Fruit fly (Drosophila melanogaster) whole organism, embryonic: Measurements from ENCODE around the gene CG12016.

Source experiments
- Adf1 ChIP-seq: fragments of 200-800 bp; sonication (Bioruptor generic); IDR thresholded peaks from 2 replicates; pipeline ENCODE4 v1.3.6; 2022; ENCODE audit warnings: missing biosample characterization, missing genetic modification characterization
- Antp ChIP-seq: fragments of 200-800 bp; sonication (Bioruptor generic); optimal IDR thresholded peaks from 3 replicates; lab custom pipeline; 2016; ENCODE audit warnings: missing biosample characterization, missing genetic modification characterization
- Atf6 ChIP-seq: fragments of 200-800 bp; sonication (Bioruptor generic); IDR thresholded peaks from 2 replicates; pipeline ENCODE4 v1.3.6; 2022; ENCODE audit warnings: missing biosample characterization, missing genetic modification characterization
- CG11093 ChIP-seq: fragments of 200-800 bp; sonication (Bioruptor generic); IDR thresholded peaks from 3 replicates; pipeline ENCODE4 v1.3.6; 2022; ENCODE audit warnings: missing biosample characterization, missing genetic modification characterization
- CG11504 ChIP-seq: fragments of 200-800 bp; sonication (Bioruptor generic); optimal IDR thresholded peaks from 3 replicates; lab custom pipeline; 2019; ENCODE audit warnings: missing biosample characterization, mild to moderate bottlenecking, missing genetic modification characterization, moderate library complexity
- CG1233 ChIP-seq: fragments of 200-800 bp; sonication (Bioruptor generic); optimal IDR thresholded peaks from 4 replicates; lab custom pipeline; 2018; ENCODE audit warnings: missing biosample characterization, mild to moderate bottlenecking, missing genetic modification characterization
- CG13775 ChIP-seq: fragments of 200-800 bp; sonication (Bioruptor generic); optimal IDR thresholded peaks from 3 replicates; lab custom pipeline; 2017; ENCODE audit warnings: missing biosample characterization, mild to moderate bottlenecking, missing genetic modification characterization
- CG14050 ChIP-seq: fragments of 200-800 bp; sonication (Bioruptor generic); IDR thresholded peaks from 3 replicates; pipeline ENCODE4 v1.3.6; 2022; ENCODE audit warnings: missing biosample characterization, missing genetic modification characterization
- CG1529 ChIP-seq: fragments of 200-800 bp; sonication (Bioruptor generic); optimal IDR thresholded peaks from 3 replicates; lab custom pipeline; 2018; ENCODE audit warnings: missing biosample characterization, missing genetic modification characterization
- CG1647 ChIP-seq: fragments of 200-800 bp; sonication (Bioruptor generic); optimal IDR thresholded peaks from 3 replicates; lab custom pipeline; 2016; ENCODE audit warnings: missing biosample characterization, missing genetic modification characterization
- CG16815 ChIP-seq: fragments of 200-800 bp; sonication (Bioruptor generic); optimal IDR thresholded peaks from 3 replicates; lab custom pipeline; 2017; ENCODE audit warnings: missing biosample characterization, mild to moderate bottlenecking, missing genetic modification characterization
- CG2116 ChIP-seq: fragments of 200-800 bp; sonication (Bioruptor generic); optimal IDR thresholded peaks from 3 replicates; lab custom pipeline; 2018; ENCODE audit warnings: missing biosample characterization, mild to moderate bottlenecking, missing genetic modification characterization
- CG31224 ChIP-seq: fragments of 200-800 bp; sonication (Bioruptor generic); IDR thresholded peaks from 2 replicates; pipeline ENCODE4 v1.3.6; 2022; ENCODE audit warnings: missing biosample characterization, missing genetic modification characterization
- CG32532 ChIP-seq: fragments of 200-800 bp; sonication (Bioruptor generic); IDR thresholded peaks from 2 replicates; pipeline ENCODE4 v1.3.6; 2022; ENCODE audit warnings: missing biosample characterization, missing genetic modification characterization
- CG4730 ChIP-seq: fragments of 200-800 bp; sonication (Bioruptor generic); IDR thresholded peaks from 2 replicates; pipeline ENCODE4 v1.3.6; 2022; ENCODE audit warnings: missing biosample characterization, missing genetic modification characterization
- CG5180 ChIP-seq: fragments of 200-800 bp; sonication (Bioruptor generic); optimal IDR thresholded peaks from 3 replicates; lab custom pipeline; 2017; ENCODE audit warnings: missing biosample characterization, missing genetic modification characterization, mild to moderate bottlenecking, moderate library complexity, missing genetic modification reagents
- CG7372 ChIP-seq: fragments of 200-800 bp; sonication (Bioruptor generic); IDR thresholded peaks from 2 replicates; pipeline ENCODE4 v1.3.6; 2022; ENCODE audit warnings: missing biosample characterization, missing genetic modification characterization
- CG7839 ChIP-seq: fragments of 200-800 bp; sonication (Bioruptor generic); optimal IDR thresholded peaks from 3 replicates; lab custom pipeline; 2018; ENCODE audit warnings: missing biosample characterization, mild to moderate bottlenecking, missing genetic modification characterization, moderate library complexity
- CG7987 ChIP-seq: fragments of 200-800 bp; sonication (Bioruptor generic); optimal IDR thresholded peaks from 2 replicates; lab custom pipeline; 2018; ENCODE audit warnings: missing biosample characterization, mild to moderate bottlenecking, missing genetic modification characterization, moderate library complexity
- CG8281 ChIP-seq: fragments of 200-800 bp; sonication (Bioruptor generic); optimal IDR thresholded peaks from 2 replicates; lab custom pipeline; 2018; ENCODE audit warnings: missing biosample characterization, mild to moderate bottlenecking, missing genetic modification characterization, moderate library complexity
- CG8359 ChIP-seq: fragments of 200-800 bp; sonication (Bioruptor generic); optimal IDR thresholded peaks from 2 replicates; lab custom pipeline; 2017; ENCODE audit warnings: missing biosample characterization, mild to moderate bottlenecking, missing genetic modification characterization, borderline replicate concordance
- CG9215 ChIP-seq: fragments of 200-800 bp; sonication (Bioruptor generic); IDR thresholded peaks from 2 replicates; pipeline ENCODE4 v1.3.6; 2022; ENCODE audit warnings: missing biosample characterization, missing genetic modification characterization
- D19B ChIP-seq: fragments of 200-800 bp; sonication (Bioruptor generic); optimal IDR thresholded peaks from 2 replicates; lab custom pipeline; 2017; ENCODE audit warnings: missing biosample characterization, mild to moderate bottlenecking, missing genetic modification characterization
- Dbx ChIP-seq: fragments of 200-800 bp; sonication (Bioruptor generic); IDR thresholded peaks from 3 replicates; pipeline ENCODE4 v1.3.6; 2022; ENCODE audit warnings: missing biosample characterization, missing genetic modification characterization
- Dip3 ChIP-seq: fragments of 200-800 bp; sonication (Bioruptor generic); optimal IDR thresholded peaks from 3 replicates; lab custom pipeline; 2016; ENCODE audit warnings: missing biosample characterization, missing genetic modification characterization
- Dll ChIP-seq: fragments of 200-800 bp; sonication (Bioruptor generic); IDR thresholded peaks from 4 replicates; pipeline ENCODE4 v1.3.6; 2022; ENCODE audit warnings: missing biosample characterization, missing genetic modification characterization; ENCODE audit not compliant: partially characterized antibody
- Doc3 ChIP-seq: fragments of 200-800 bp; sonication (Bioruptor generic); IDR thresholded peaks from 3 replicates; pipeline ENCODE4 v1.3.6; 2022; ENCODE audit warnings: missing biosample characterization, missing genetic modification characterization; ENCODE audit not compliant: partially characterized antibody
- H2.0 ChIP-seq: fragments of 200-800 bp; sonication (Bioruptor generic); IDR thresholded peaks from 2 replicates; pipeline ENCODE4 v1.3.6; 2022; ENCODE audit warnings: missing biosample characterization, missing genetic modification characterization
- Lhr ChIP-seq: fragments of 200-800 bp; sonication (Bioruptor generic); optimal IDR thresholded peaks from 3 replicates; lab custom pipeline; 2017; ENCODE audit warnings: mild to moderate bottlenecking, missing biosample characterization, missing genetic modification reagents, missing genetic modification characterization
- MESR4 ChIP-seq: fragments of 200-800 bp; sonication (Bioruptor generic); optimal IDR thresholded peaks from 2 replicates; lab custom pipeline; 2018; ENCODE audit warnings: missing biosample characterization, mild to moderate bottlenecking, missing genetic modification characterization, moderate library complexity
- Mrtf ChIP-seq: fragments of 200-800 bp; sonication (Bioruptor generic); IDR thresholded peaks from 3 replicates; pipeline ENCODE4 v1.3.6; 2022; ENCODE audit warnings: missing biosample characterization, missing genetic modification characterization
- Taf1 ChIP-seq: fragments of 200-800 bp; sonication (Bioruptor generic); IDR thresholded peaks from 2 replicates; pipeline ENCODE4 v1.3.6; 2022; ENCODE audit warnings: missing biosample characterization, missing genetic modification characterization
- Trl ChIP-seq, 3 experiments: fragments of >200 bp in 2 of 3; fragments of 200-800 bp in 1 of 3; sonication (Bioruptor generic) in 1 of 3; optimal IDR thresholded peaks; 2 replicates in 1 of 3; 3 replicates in 2 of 3; lab custom pipeline; 2016 to 2017; ENCODE audit warnings: missing biosample characterization in 1 of 3, missing genetic modification characterization in 1 of 3
- ara ChIP-seq: fragments of 200-800 bp; sonication (Bioruptor generic); IDR thresholded peaks from 2 replicates; pipeline ENCODE4 v1.3.6; 2022; ENCODE audit warnings: missing biosample characterization, missing genetic modification characterization
- bsh ChIP-seq, 2 experiments: fragments of 200-800 bp; sonication (Bioruptor generic); optimal IDR thresholded peaks; 2 replicates each; lab custom pipeline; 2017 to 2018; ENCODE audit warnings: mild to moderate bottlenecking in 2 of 2, missing biosample characterization in 2 of 2, missing genetic modification characterization in 2 of 2, moderate library complexity in 1 of 2
- dati ChIP-seq: fragments of 200-800 bp; sonication (Bioruptor generic); IDR thresholded peaks from 2 replicates; pipeline ENCODE4 v1.3.6; 2022; ENCODE audit warnings: missing biosample characterization, missing genetic modification characterization
- ems ChIP-seq: fragments of 200-800 bp; sonication (Bioruptor generic); optimal IDR thresholded peaks from 3 replicates; lab custom pipeline; 2016; ENCODE audit warnings: missing biosample characterization, missing genetic modification characterization
- fd64A ChIP-seq: fragments of 200-800 bp; sonication (Bioruptor generic); optimal IDR thresholded peaks from 3 replicates; lab custom pipeline; 2018; ENCODE audit warnings: missing biosample characterization, mild to moderate bottlenecking, missing genetic modification characterization
- ind ChIP-seq: fragments of 200-800 bp; sonication (Bioruptor generic); optimal IDR thresholded peaks from 3 replicates; lab custom pipeline; 2016; ENCODE audit warnings: missing biosample characterization, missing genetic modification characterization
- insv ChIP-seq, 2 experiments: fragments of 200-800 bp; sonication (Bioruptor generic); optimal IDR thresholded peaks; 3 replicates each; lab custom pipeline; 2016 to 2018; ENCODE audit warnings: missing biosample characterization in 2 of 2, missing genetic modification characterization in 2 of 2
- kni ChIP-seq: fragments of 200-800 bp; sonication (Bioruptor generic); optimal IDR thresholded peaks from 3 replicates; lab custom pipeline; 2017; ENCODE audit warnings: mild to moderate bottlenecking, missing biosample characterization, missing genetic modification reagents, missing genetic modification characterization
- mirr ChIP-seq: fragments of 200-800 bp; sonication (Bioruptor generic); optimal IDR thresholded peaks from 3 replicates; lab custom pipeline; 2018; ENCODE audit warnings: missing biosample characterization, mild to moderate bottlenecking, missing genetic modification characterization
- p53 ChIP-seq: fragments of 200-800 bp; sonication (Bioruptor generic); optimal IDR thresholded peaks from 2 replicates; lab custom pipeline; 2016; ENCODE audit warnings: missing biosample characterization, missing genetic modification characterization
- pfk ChIP-seq: fragments of 200-800 bp; sonication (Bioruptor generic); optimal IDR thresholded peaks from 2 replicates; lab custom pipeline; 2018; ENCODE audit warnings: missing biosample characterization, mild to moderate bottlenecking, missing genetic modification characterization, moderate library complexity
- pho ChIP-seq: fragments of 200-800 bp; sonication (Bioruptor generic); optimal IDR thresholded peaks from 2 replicates; lab custom pipeline; 2016; ENCODE audit warnings: missing biosample characterization, missing genetic modification characterization
- pros ChIP-seq: fragments of 200-800 bp; sonication (Bioruptor generic); optimal IDR thresholded peaks from 3 replicates; lab custom pipeline; 2019; ENCODE audit warnings: missing biosample characterization, mild to moderate bottlenecking, missing genetic modification characterization, moderate library complexity
- sens-2 ChIP-seq: fragments of 200-800 bp; sonication (Bioruptor generic); IDR thresholded peaks from 2 replicates; pipeline ENCODE4 v1.3.6; 2022; ENCODE audit warnings: missing biosample characterization, missing genetic modification characterization
- seq ChIP-seq: fragments of 200-800 bp; sonication (Bioruptor generic); IDR thresholded peaks from 2 replicates; pipeline ENCODE4 v1.3.6; 2022; ENCODE audit warnings: missing biosample characterization, missing genetic modification characterization
- sim ChIP-seq: fragments of 200-800 bp; sonication (Bioruptor generic); IDR thresholded peaks from 2 replicates; pipeline ENCODE4 v1.3.6; 2022; ENCODE audit warnings: missing biosample characterization, missing genetic modification characterization
- sna ChIP-seq: fragments of 200-800 bp; sonication (Bioruptor generic); IDR thresholded peaks from 2 replicates; pipeline ENCODE4 v1.3.6; 2022; ENCODE audit warnings: missing biosample characterization, missing genetic modification characterization; ENCODE audit not compliant: partially characterized antibody
- stc ChIP-seq: fragments of 200-800 bp; sonication (Bioruptor generic); IDR thresholded peaks from 2 replicates; pipeline ENCODE4 v1.3.6; 2022; ENCODE audit warnings: missing biosample characterization, missing genetic modification characterization

The CG12016 gene

DNA sequence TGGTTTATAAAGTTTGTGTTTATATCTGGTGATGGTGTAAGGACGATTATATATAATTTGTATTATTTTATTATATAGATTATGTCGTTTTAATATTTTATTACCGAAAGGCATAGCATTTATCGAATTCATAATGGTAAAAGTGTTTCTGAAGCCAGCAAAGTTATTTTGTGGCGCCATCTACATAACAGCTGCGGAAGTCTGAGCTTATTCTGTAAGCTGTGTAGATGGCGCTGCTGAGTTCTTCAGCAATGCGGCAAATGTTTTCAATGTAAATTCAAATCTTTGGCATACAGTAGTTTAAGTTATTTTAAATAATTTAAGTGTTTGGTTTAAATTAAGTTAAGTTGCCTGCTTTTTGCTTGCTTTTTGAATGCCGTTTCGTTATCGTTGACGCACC lies 30.9 kb upstream of the CG12016 start (continued):
- peak; percentile 58; the same call in 1 of the 2 replicates for TF ChIP-seq CG4730 (GFP tag; lab: Robert Waterston, UW)
- TF ChIP-seq CG9215, result no peak
- no peak for TF ChIP-seq seq
- TF ChIP-seq CG8359, result no peak
- TF ChIP-seq D19B (GFP tag; lab: Kevin White, UChicago), result no peak
- peak; percentile 50; the same call in 1 of the 3 replicates for TF ChIP-seq Dbx
- TF ChIP-seq CG5180 (GFP tag; lab: Kevin White, UChicago), result no peak
- TF ChIP-seq CG11093 (GFP tag; lab: Robert Waterston, UW), result no peak
- peak; percentile 49 for TF ChIP-seq CG7839 (tag; lab: Kevin White, UChicago)
- no peak for TF ChIP-seq sna
- TF ChIP-seq CG1529 (GFP tag; lab: Kevin White, UChicago), result no peak
- no peak for TF ChIP-seq mirr (GFP tag; lab: Kevin White, UChicago)
- TF ChIP-seq ara, result no peak
- TF ChIP-seq dati (GFP tag; lab: Robert Waterston, UW), result 0 out of 2 replicates have a peak, but pooled peaks have one; percentile 12
- no peak for TF ChIP-seq Dip3 (GFP tag; lab: Kevin White, UChicago)
- TF ChIP-seq ems (GFP tag; lab: Kevin White, UChicago), result no peak
- no peak for TF ChIP-seq insv (GFP tag; optimal IDR thresholded peaks at IDR 0.05; lab: Kevin White, UChicago)
- no peak for TF ChIP-seq CG1233 (GFP tag; lab: Kevin White, UChicago)
- TF ChIP-seq CG7372 (GFP tag; lab: Robert Waterston, UW), result peak; percentile 37; the same call in 1 of the 2 replicates
- TF ChIP-seq Lhr (GFP tag; lab: Kevin White, UChicago), result no peak
- no peak for TF ChIP-seq Doc3 (GFP tag; lab: Robert Waterston, UW)
- no peak for TF ChIP-seq Taf1 (GFP tag; lab: Robert Waterston, UW)
- peak; percentile 29 for TF ChIP-seq ind (GFP tag; lab: Kevin White, UChicago)
- no peak for TF ChIP-seq CG11504 (tag; lab: Kevin White, UChicago)
- peak; percentile 52 for TF ChIP-seq H2.0
- TF ChIP-seq pros, result no peak
- no peak for TF ChIP-seq CG13775 (GFP tag; lab: Kevin White, UChicago)
- no peak for TF ChIP-seq pho (GFP tag; lab: Kevin White, UChicago)
- peak; percentile 86 for TF ChIP-seq CG32532 (GFP tag; lab: Robert Waterston, UW)
- no peak for TF ChIP-seq p53 (GFP tag; lab: Kevin White, UChicago)
- 0 out of 2 replicates have a peak, but pooled peaks have one; percentile 7 for TF ChIP-seq sens-2 (GFP tag; lab: Robert Waterston, UW)
- no peak for TF ChIP-seq CG16815 (GFP tag; lab: Kevin White, UChicago)
- TF ChIP-seq Antp (GFP tag; lab: Kevin White, UChicago), result no peak
- TF ChIP-seq CG14050 (GFP tag; lab: Robert Waterston, UW), result no peak
- no peak for TF ChIP-seq CG8281 (tag; lab: Kevin White, UChicago)
- TF ChIP-seq bsh (GFP tag; optimal IDR thresholded peaks at IDR 0.05; lab: Kevin White, UChicago), result no peak
- no peak for TF ChIP-seq Trl (optimal IDR thresholded peaks at IDR 0.05; lab: Kevin White, UChicago)
- no peak for TF ChIP-seq Trl (GFP tag; optimal IDR thresholded peaks at IDR 0.05; lab: Kevin White, UChicago)
- no peak for TF ChIP-seq pfk
- no peak for TF ChIP-seq fd64A (GFP tag; lab: Kevin White, UChicago)
- TF ChIP-seq CG2116 (GFP tag; lab: Kevin White, UChicago), result no peak
- no peak for TF ChIP-seq Dll
- no peak for TF ChIP-seq CG31224 (GFP tag; lab: Robert Waterston, UW)
- TF ChIP-seq CG7987, result no peak
- TF ChIP-seq Atf6 (GFP tag; lab: Robert Waterston, UW), result no peak
- TF ChIP-seq Mrtf, result peak; percentile 35; the same call in 2 of the 3 replicates
- TF ChIP-seq sim (GFP tag; lab: Robert Waterston, UW), result no peak
- no peak for TF ChIP-seq stc (GFP tag; lab: Robert Waterston, UW)
- no peak for TF ChIP-seq Adf1 (GFP tag; lab: Robert Waterston, UW)
- no peak for TF ChIP-seq kni (GFP tag; lab: Kevin White, UChicago)
- TF ChIP-seq MESR4 (GFP tag; lab: Kevin White, UChicago), result no peak
- TF ChIP-seq CG1647, result no peak
